Worm (Caenorhabditis elegans) whole organism, L4 larva: ENCODE results near the gene F53B7.4.

Experiments used
- F10B5.3 ChIP-seq: sonication (generic microtip); optimal IDR thresholded peaks from 2 replicates; lab custom pipeline; 2016; ENCODE audit warnings: mild to moderate bottlenecking, missing genetic modification characterization, missing compliant biosample characterization
- F44E2.7 ChIP-seq: fragments of 200-800 bp; sonication (Bioruptor generic); IDR thresholded peaks from 2 replicates; pipeline ENCODE4 v2.1.2; 2022; ENCODE audit warnings: missing genetic modification characterization, missing compliant biosample characterization
- T20F7.1 ChIP-seq: fragments of 200-800 bp; sonication (Bioruptor generic); optimal IDR thresholded peaks from 2 replicates; lab custom pipeline; 2018; ENCODE audit warnings: mild to moderate bottlenecking, missing genetic modification characterization, missing compliant biosample characterization
- Y75B8A.6 ChIP-seq: fragments of 200-800 bp; sonication (Bioruptor generic); IDR thresholded peaks from 2 replicates; pipeline ENCODE4 v1.3.6; 2022; ENCODE audit warnings: missing genetic modification reagents, missing genetic modification characterization, missing compliant biosample characterization
- aha-1 ChIP-seq: fragments of 150-350 bp; peaks from one replicate; lab custom pipeline; 2014; ENCODE audit warnings: missing biosample characterization, missing genetic modification characterization
- ama-1 ChIP-seq: fragments of 150-350 bp; optimal IDR thresholded peaks from 2 replicates; lab custom pipeline; 2014; ENCODE audit warnings: inconsistent platforms, mixed read lengths
- ceh-20 ChIP-seq: fragments of 200-800 bp; sonication (Bioruptor generic); IDR thresholded peaks from 2 replicates; pipeline ENCODE4 v1.3.6; 2022; ENCODE audit warnings: missing genetic modification reagents, missing genetic modification characterization, missing compliant biosample characterization
- ceh-28 ChIP-seq: fragments of 150-350 bp; optimal IDR thresholded peaks from 2 replicates; lab custom pipeline; 2014; ENCODE audit warnings: missing biosample characterization, missing genetic modification reagents, missing genetic modification characterization
- ces-1 ChIP-seq: fragments of 150-350 bp; sonication (generic microtip); optimal IDR thresholded peaks from 4 replicates; lab custom pipeline; 2014; ENCODE audit warnings: missing biosample characterization, missing genetic modification reagents, missing genetic modification characterization
- ctbp-1 ChIP-seq: fragments of 200-800 bp; sonication (Bioruptor generic); IDR thresholded peaks from 2 replicates; pipeline ENCODE4 v1.3.6; 2022; ENCODE audit warnings: missing genetic modification reagents, missing genetic modification characterization, missing compliant biosample characterization
- daf-16 ChIP-seq, 3 experiments: sonication (generic microtip); optimal IDR thresholded peaks; 2 replicates each; lab custom pipeline; 2016 to 2017; ENCODE audit warnings: missing genetic modification characterization in 3 of 3, missing genetic modification reagents in 3 of 3, mild to moderate bottlenecking in 2 of 3, missing compliant biosample characterization in 2 of 3, missing biosample characterization in 1 of 3, moderate library complexity in 1 of 3
- daf-8 ChIP-seq: fragments of 200-800 bp; sonication (Bioruptor generic); IDR thresholded peaks from 2 replicates; pipeline ENCODE4 v1.3.6; 2022; ENCODE audit warnings: missing genetic modification characterization, missing compliant biosample characterization
- dmd-9 ChIP-seq: fragments of 200-800 bp; sonication (Bioruptor generic); IDR thresholded peaks from 2 replicates; pipeline ENCODE4 v1.3.6; 2022; ENCODE audit warnings: missing genetic modification reagents, missing genetic modification characterization, missing compliant biosample characterization
- dpl-1 ChIP-seq: fragments of 150-350 bp; optimal IDR thresholded peaks from 2 replicates; lab custom pipeline; 2014; ENCODE audit warnings: missing biosample characterization, missing genetic modification reagents, missing genetic modification characterization
- fkh-10 ChIP-seq: fragments of 150-350 bp; optimal IDR thresholded peaks from 2 replicates; lab custom pipeline; 2014; ENCODE audit warnings: missing biosample characterization, missing genetic modification reagents, missing genetic modification characterization
- gei-8 ChIP-seq: fragments of 200-800 bp; sonication (Bioruptor generic); optimal IDR thresholded peaks from 2 replicates; lab custom pipeline; 2018; ENCODE audit warnings: mild to moderate bottlenecking, missing genetic modification characterization, missing compliant biosample characterization
- hif-1 ChIP-seq, 2 experiments: sonication (generic microtip); optimal IDR thresholded peaks; 2 replicates each; lab custom pipeline; 2016 to 2017; ENCODE audit warnings: missing compliant biosample characterization in 2 of 2, missing genetic modification characterization in 2 of 2, missing genetic modification reagents in 2 of 2, missing genotype in 2 of 2, mild to moderate bottlenecking in 1 of 2
- hlh-30 ChIP-seq: sonication (generic microtip); optimal IDR thresholded peaks from 2 replicates; lab custom pipeline; 2017; ENCODE audit warnings: antibody characterized with exemption, mild to moderate bottlenecking, missing genetic modification characterization, missing compliant biosample characterization; ENCODE audit not compliant: insufficient read depth
- jun-1 ChIP-seq: fragments of 150-350 bp; optimal IDR thresholded peaks from 2 replicates; lab custom pipeline; 2014; ENCODE audit warnings: missing biosample characterization, missing genetic modification reagents, missing genetic modification characterization
- lin-13 ChIP-seq: fragments of 150-350 bp; optimal IDR thresholded peaks from 2 replicates; lab custom pipeline; 2014; ENCODE audit warnings: missing biosample characterization, missing genetic modification reagents, missing genetic modification characterization
- lin-38 ChIP-seq: fragments of 200-800 bp; sonication (Bioruptor generic); IDR thresholded peaks from 2 replicates; pipeline ENCODE4 v1.3.6; 2022; ENCODE audit warnings: missing genetic modification reagents, missing genetic modification characterization, missing compliant biosample characterization
- lir-3 ChIP-seq: sonication (generic microtip); optimal IDR thresholded peaks from 2 replicates; lab custom pipeline; 2016; ENCODE audit warnings: mild to moderate bottlenecking, missing genetic modification characterization, missing compliant biosample characterization
- lsy-2 ChIP-seq, 2 experiments: fragments of 150-350 bp in 1 of 2; sonication (generic microtip) in 1 of 2; optimal IDR thresholded peaks; 2 replicates each; lab custom pipeline; 2014 to 2017; ENCODE audit warnings: missing biosample characterization in 2 of 2, missing genetic modification characterization in 2 of 2
- madf-9 ChIP-seq: fragments of 200-800 bp; sonication (Bioruptor generic); conservative IDR thresholded peaks from 2 replicates; pipeline ENCODE4 v1.3.6; 2022; ENCODE audit warnings: missing genetic modification reagents, missing genetic modification characterization, missing compliant biosample characterization
- mep-1 ChIP-seq: fragments of 150-350 bp; sonication (generic microtip); optimal IDR thresholded peaks from 3 replicates; lab custom pipeline; 2014; ENCODE audit warnings: missing biosample characterization, missing genetic modification characterization
- mxl-3 ChIP-seq: fragments of 200-800 bp; sonication (Bioruptor generic); optimal IDR thresholded peaks from 2 replicates; lab custom pipeline; 2018; ENCODE audit warnings: mild to moderate bottlenecking, missing genetic modification characterization, missing compliant biosample characterization
- nhr-11 ChIP-seq: fragments of 150-350 bp; optimal IDR thresholded peaks from 2 replicates; lab custom pipeline; 2014; ENCODE audit warnings: missing biosample characterization, missing genetic modification characterization
- nhr-111 ChIP-seq: fragments of 200-800 bp; sonication (Bioruptor generic); optimal IDR thresholded peaks from 2 replicates; lab custom pipeline; 2018; ENCODE audit warnings: mild to moderate bottlenecking, missing genetic modification characterization, missing compliant biosample characterization
- nhr-25 ChIP-seq: sonication (generic microtip); optimal IDR thresholded peaks from 2 replicates; lab custom pipeline; 2017; ENCODE audit warnings: missing genetic modification characterization, mild to moderate bottlenecking, missing compliant biosample characterization, antibody characterized with exemption, moderate library complexity, borderline replicate concordance; ENCODE audit not compliant: insufficient read depth
- nhr-28 ChIP-seq: fragments of 150-350 bp; optimal IDR thresholded peaks from 2 replicates; lab custom pipeline; 2014; ENCODE audit warnings: missing biosample characterization, missing genetic modification characterization
- nhr-77 ChIP-seq: fragments of 150-350 bp; optimal IDR thresholded peaks from 2 replicates; lab custom pipeline; 2014; ENCODE audit warnings: missing biosample characterization, missing genetic modification characterization
- saeg-2 ChIP-seq: fragments of 200-800 bp; sonication (Bioruptor generic); IDR thresholded peaks from 2 replicates; pipeline ENCODE4 v1.3.6; 2022; ENCODE audit warnings: missing genetic modification reagents, missing genetic modification characterization, missing compliant biosample characterization
- set-16 ChIP-seq: fragments of 200-800 bp; sonication (Bioruptor generic); IDR thresholded peaks from 2 replicates; pipeline ENCODE4 v1.3.6; 2022; ENCODE audit warnings: missing genetic modification reagents, missing genetic modification characterization, missing compliant biosample characterization
- skn-1 ChIP-seq: fragments of 150-350 bp; optimal IDR thresholded peaks from 2 replicates; lab custom pipeline; 2014; ENCODE audit warnings: missing biosample characterization, missing genetic modification characterization
- spr-1 ChIP-seq: sonication (generic microtip); optimal IDR thresholded peaks from 2 replicates; lab custom pipeline; 2016; ENCODE audit warnings: mild to moderate bottlenecking, missing genetic modification characterization, missing compliant biosample characterization
- unc-130 ChIP-seq: sonication (generic microtip); optimal IDR thresholded peaks from 2 replicates; lab custom pipeline; 2016; ENCODE audit warnings: missing genetic modification reagents, missing genetic modification characterization, missing compliant biosample characterization
- unc-62 ChIP-seq, 3 experiments: fragments of 150-350 bp in 1 of 3; sonication (generic microtip); optimal IDR thresholded peaks in 2 of 3; peaks in 1 of 3; 1 replicate in 1 of 3; 2 replicates in 2 of 3; lab custom pipeline; 2014 to 2017; ENCODE audit warnings: missing biosample characterization in 3 of 3, missing genetic modification characterization in 3 of 3, missing genetic modification reagents in 3 of 3, missing genotype in 1 of 3
- vab-7 ChIP-seq: fragments of 200-800 bp; sonication (Bioruptor generic); IDR thresholded peaks from 2 replicates; pipeline ENCODE4 v1.3.6; 2022; ENCODE audit warnings: missing genetic modification reagents, missing genetic modification characterization, missing compliant biosample characterization
- zfp-2 ChIP-seq: sonication (generic microtip); optimal IDR thresholded peaks from 2 replicates; lab custom pipeline; 2016; ENCODE audit warnings: mild to moderate bottlenecking, missing genetic modification characterization, missing compliant biosample characterization
- zfp-3 ChIP-seq: fragments of 200-800 bp; sonication (Bioruptor generic); conservative IDR thresholded peaks from 2 replicates; pipeline ENCODE4 v1.3.6; 2022; ENCODE audit warnings: missing genetic modification reagents, missing genetic modification characterization, missing compliant biosample characterization
- ztf-11 ChIP-seq: fragments of 150-350 bp; optimal IDR thresholded peaks from 2 replicates; lab custom pipeline; 2014; ENCODE audit warnings: missing biosample characterization, missing genetic modification characterization

Gene F53B7.4

ce11 chrV:11039379-11039954, 37.1 kb upstream of the F53B7.4 start, which contains the start of gene pak-2 (continued):
- peak in 1 of 2 experiments; percentile 93 for TF ChIP-seq hif-1 (tag; optimal IDR thresholded peaks at IDR 0.05; lab: Kevin White, UChicago)
- TF ChIP-seq F10B5.3 (tag; lab: Kevin White, UChicago): no peak
- TF ChIP-seq unc-130: peak; percentile 91
- TF ChIP-seq lin-38: peak; percentile 95
- peak; percentile 69 for TF ChIP-seq lin-13
- peak; percentile 82 for TF ChIP-seq T20F7.1 (GFP tag; lab: Kevin White, UChicago)
- no peak for TF ChIP-seq F44E2.7 (GFP tag; lab: Robert Waterston, UW)
- TF ChIP-seq ztf-11 (tag; lab: Kevin White, UChicago): no peak
- TF ChIP-seq daf-8 (GFP tag; lab: Robert Waterston, UW): no peak
- TF ChIP-seq nhr-25 (tag; lab: Kevin White, UChicago): peak; percentile 62
- no peak for TF ChIP-seq skn-1 (tag; lab: Kevin White, UChicago)
- TF ChIP-seq set-16 (GFP tag; lab: Robert Waterston, UW): no peak
- TF ChIP-seq nhr-77 (tag; lab: Kevin White, UChicago): peak; percentile 83
- no peak for TF ChIP-seq nhr-111 (GFP tag; lab: Kevin White, UChicago)
- no peak for TF ChIP-seq zfp-2
- no peak for TF ChIP-seq saeg-2 (GFP tag; lab: Robert Waterston, UW)

- TF ChIP-seq ctbp-1 (GFP tag; lab: Robert Waterston, UW) (no peak), unc-62 (GFP tag; optimal IDR thresholded peaks at IDR 0.05 in 1 of 2; lab: Kevin White, UChicago) (peak in 1 of 2 experiments; percentile 74), unc-62 (tag; optimal IDR thresholded peaks at IDR 0.05; lab: Kevin White, UChicago) (no peak), ces-1 (GFP tag; lab: Kevin White, UChicago) (no peak), ceh-28 (tag; lab: Kevin White, UChicago) (no peak), ceh-20 (0 out of 2 replicates have a peak, but pooled peaks have one; percentile 39), nhr-11 (tag; lab: Kevin White, UChicago) (peak; percentile 58)
These were observed 32.4 kb upstream of the F53B7.4 start, which contains the start of gene pptr-2 for ce11 chrV:11034748-11035147. TSS of gene pptr-2 (minus strand) at chrV:11034931.

ce11 chrV:11033241-11033640, 30.9 kb upstream of the F53B7.4 start:
- TF ChIP-seq T20F7.1 (GFP tag; lab: Kevin White, UChicago): no peak
- TF ChIP-seq aha-1 (tag; lab: Kevin White, UChicago): peak; percentile 72
- TF ChIP-seq fkh-10 (GFP tag; lab: Kevin White, UChicago): peak; percentile 11

ce11 chrV:11030675-11031074, 28.3 kb upstream of the F53B7.4 start:
- TF ChIP-seq unc-62 (GFP tag; optimal IDR thresholded peaks at IDR 0.05 in 1 of 2; lab: Kevin White, UChicago) (peak in 1 of 2 experiments; percentile 93), unc-62 (tag; optimal IDR thresholded peaks at IDR 0.05; lab: Kevin White, UChicago) (no peak), aha-1 (tag; lab: Kevin White, UChicago) (no peak), dpl-1 (no peak)
- TF ChIP-seq, all 104 proteins: peak for 1

DNA sequence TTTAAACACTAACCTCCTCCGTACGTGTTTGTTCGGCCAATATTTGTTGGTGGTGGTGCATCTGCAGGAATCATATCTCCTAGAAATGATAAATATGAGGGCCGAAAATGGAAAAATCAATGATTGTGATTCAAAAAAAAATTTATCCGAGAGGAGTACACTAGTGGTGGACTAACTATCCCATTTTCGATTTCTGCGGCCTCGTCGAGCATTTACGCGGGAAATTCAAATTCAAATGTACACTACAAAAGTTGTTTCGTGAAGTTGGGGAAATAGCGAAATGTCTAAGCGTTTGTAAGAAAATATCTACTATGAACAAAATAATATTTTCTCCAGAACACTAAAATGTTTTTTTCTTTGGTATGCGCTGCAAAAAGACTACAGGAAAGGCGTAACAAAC, 27.0 kb upstream of the F53B7.4 start:
- TF ChIP-seq dmd-9 (GFP tag; lab: Robert Waterston, UW) (peak; percentile 69), hif-1 (tag; optimal IDR thresholded peaks at IDR 0.05; lab: Kevin White, UChicago) (peak in 1 of 2 experiments; percentile 82), gei-8 (GFP tag; lab: Kevin White, UChicago) (no peak), madf-9 (0 out of 2 replicates have a peak, but pooled peaks have one; percentile 17), mxl-3 (GFP tag; lab: Kevin White, UChicago) (peak; percentile 6), dpl-1 (peak; percentile 95), vab-7 (GFP tag; lab: Robert Waterston, UW) (no peak), T20F7.1 (GFP tag; lab: Kevin White, UChicago) (peak; percentile 42), spr-1 (tag; lab: Kevin White, UChicago) (peak; percentile 41), lin-38 (peak; percentile 69), daf-16 (GFP tag; optimal IDR thresholded peaks at IDR 0.05; lab: Kevin White, UChicago) (no peak), daf-16 (tag; optimal IDR thresholded peaks at IDR 0.05; lab: Kevin White, UChicago) (peak; percentile 29), Y75B8A.6 (GFP tag; lab: Robert Waterston, UW) (no peak), jun-1 (tag; lab: Kevin White, UChicago) (no peak), fkh-10 (GFP tag; lab: Kevin White, UChicago) (no peak), hlh-30 (tag; lab: Kevin White, UChicago) (peak; percentile 14), lir-3 (tag; lab: Kevin White, UChicago) (no peak), lsy-2 (tag; optimal IDR thresholded peaks at IDR 0.05; lab: Kevin White, UChicago) (peak in 1 of 2 experiments; percentile 70), mep-1 (tag; lab: Kevin White, UChicago) (peak; percentile 24), zfp-3 (0 out of 2 replicates have a peak, but pooled peaks have one; percentile 49), nhr-28 (peak; percentile 33), ama-1 (lab: Kevin White, UChicago) (no peak)
